Worm (Caenorhabditis elegans): Measurements from ENCODE around the gene glb-7.

Gene glb-7

ce11 chrIV:2083146-2083545 is 39.4 kb upstream of the glb-7 start (continued):
- no peak for TF ChIP-seq nhr-11 (tag; optimal IDR thresholded peaks at IDR 0.05)
- no peak for TF ChIP-seq elt-2 (tag; optimal IDR thresholded peaks at IDR 0.05)
- TF ChIP-seq zag-1 (tag; optimal IDR thresholded peaks at IDR 0.05): no peak
- no peak for TF ChIP-seq aly-2 (tag; optimal IDR thresholded peaks at IDR 0.05)
- no peak for TF ChIP-seq egl-5 (tag; optimal IDR thresholded peaks at IDR 0.05)

DNA sequence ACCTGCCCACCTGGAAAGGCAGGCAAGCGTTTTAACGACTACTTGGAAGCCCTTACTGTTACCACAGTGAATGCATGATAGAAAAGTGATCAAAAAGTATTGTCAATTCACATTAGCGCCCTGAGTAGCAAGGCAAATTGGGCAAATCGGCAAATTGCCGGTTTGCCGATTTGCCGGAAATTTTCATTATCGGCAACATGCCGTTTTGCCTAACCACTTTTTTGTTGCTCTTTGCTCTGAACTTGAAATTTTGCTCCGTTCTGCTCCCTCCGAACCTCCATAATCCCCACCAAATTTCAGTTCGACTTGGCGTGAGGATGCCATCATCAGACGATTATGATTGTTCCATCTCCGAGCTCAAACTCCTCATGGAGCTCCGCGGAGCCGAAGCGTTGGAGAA is 38.9 kb upstream of the glb-7 start, which contains the start of gene mca-2:
Gene mca-2 (plus strand): TSS at position 301 of the 400 bp plus-strand sequence.
- TF ChIP-seq nhr-76 (tag; optimal IDR thresholded peaks at IDR 0.05): no peak
- no peak for TF ChIP-seq nhr-28 (tag; optimal IDR thresholded peaks at IDR 0.05)
- no peak for TF ChIP-seq elt-2 (tag; optimal IDR thresholded peaks at IDR 0.05)
- no peak for TF ChIP-seq nfya-1 (tag; optimal IDR thresholded peaks at IDR 0.05; ENCODE audit: insufficient read depth)
- TF ChIP-seq nhr-11 (tag; optimal IDR thresholded peaks at IDR 0.05): no peak
- no peak for TF ChIP-seq lin-15B (tag; optimal IDR thresholded peaks at IDR 0.05)
- no peak for TF ChIP-seq jun-1 (tag; optimal IDR thresholded peaks at IDR 0.05)
- TF ChIP-seq lin-39 (tag; optimal IDR thresholded peaks at IDR 0.05): no peak
- no peak for TF ChIP-seq aly-2 (tag; optimal IDR thresholded peaks at IDR 0.05)
- TF ChIP-seq lsy-12 (tag; optimal IDR thresholded peaks at IDR 0.05): no peak
- TF ChIP-seq eor-1 (tag; optimal IDR thresholded peaks at IDR 0.05): no peak

ce11 chrIV:2099771-2100170 is 22.8 kb upstream of the glb-7 start, which contains the start of gene C23H5.11:
C23H5.11 (minus strand) TSS chrIV:2099871.
- TF ChIP-seq egl-27 (tag; optimal IDR thresholded peaks at IDR 0.05) (no peak), jun-1 (tag; optimal IDR thresholded peaks at IDR 0.05) (no peak), tbx-2 (tag; optimal IDR thresholded peaks at IDR 0.05) (no peak), ceh-28 (tag; optimal IDR thresholded peaks at IDR 0.05) (no peak)

ce11 chrIV:2102793-2103192 is 19.8 kb upstream of the glb-7 start, which contains the start of gene C23H5.15:
C23H5.15 (minus strand) TSS chrIV:2102893.
- TF ChIP-seq lin-39 (tag; optimal IDR thresholded peaks at IDR 0.05) (no peak), fkh-2 (tag; optimal IDR thresholded peaks at IDR 0.05) (no peak), sea-2 (GFP tag; optimal IDR thresholded peaks at IDR 0.05) (no peak), mml-1 (tag; optimal IDR thresholded peaks at IDR 0.05) (no peak), R02D3.7 (tag; optimal IDR thresholded peaks at IDR 0.05) (no peak), ceh-9 (tag; optimal IDR thresholded peaks at IDR 0.05) (no peak), pqm-1 (tag; optimal IDR thresholded peaks at IDR 0.05) (no peak), snpc-4 (tag; optimal IDR thresholded peaks at IDR 0.05) (no peak), nhr-67 (tag; optimal IDR thresholded peaks at IDR 0.05) (no peak), lin-15B (tag; optimal IDR thresholded peaks at IDR 0.05) (no peak)

ce11 chrIV:2106708-2107107 is 15.9 kb upstream of the glb-7 start:
- no peak for TF ChIP-seq nhr-28 (tag; optimal IDR thresholded peaks at IDR 0.05)
- TF ChIP-seq zag-1 (tag; optimal IDR thresholded peaks at IDR 0.05): no peak
- TF ChIP-seq aly-2 (tag; optimal IDR thresholded peaks at IDR 0.05): no peak

DNA sequence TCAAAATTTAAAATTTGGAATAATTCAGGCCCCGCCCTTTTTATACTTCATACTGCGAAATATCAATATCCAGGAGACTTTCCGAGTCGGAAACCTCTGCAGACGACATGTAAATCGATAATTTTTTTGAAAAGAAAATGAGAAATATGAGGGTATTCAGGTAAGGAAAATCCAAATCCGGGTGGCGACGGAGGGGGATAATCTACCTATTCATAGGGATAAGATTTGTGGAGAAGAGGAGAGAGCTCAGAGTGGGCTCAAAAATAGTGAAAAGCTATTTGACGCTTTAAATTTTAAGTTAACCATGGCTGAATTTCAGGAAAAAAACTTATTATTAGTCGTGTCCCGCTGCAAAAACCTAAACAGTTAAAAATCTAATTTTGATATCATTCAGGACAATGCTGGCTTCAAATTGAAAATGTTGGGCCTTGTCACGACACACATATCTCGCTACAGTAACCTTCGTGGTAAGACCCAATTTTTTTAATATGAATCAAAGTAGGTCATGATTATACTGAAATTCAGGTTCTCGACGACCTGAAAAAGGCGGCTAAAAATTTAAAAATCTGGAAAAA is 11.2 kb upstream of the glb-7 start, which contains the start of gene che-6:
Gene che-6 (minus strand): TSS at position 109 of the 575 bp plus-strand sequence.
- TF ChIP-seq elt-2 (tag; optimal IDR thresholded peaks at IDR 0.05) (peak; percentile 52), lin-39 (tag; optimal IDR thresholded peaks at IDR 0.05) (no peak), nhr-77 (tag; optimal IDR thresholded peaks at IDR 0.05) (no peak), ztf-11 (tag; optimal IDR thresholded peaks at IDR 0.05) (no peak), unc-39 (tag; optimal IDR thresholded peaks at IDR 0.05) (no peak), daf-12 (tag; optimal IDR thresholded peaks at IDR 0.05) (no peak), nhr-11 (tag; optimal IDR thresholded peaks at IDR 0.05) (no peak)

DNA sequence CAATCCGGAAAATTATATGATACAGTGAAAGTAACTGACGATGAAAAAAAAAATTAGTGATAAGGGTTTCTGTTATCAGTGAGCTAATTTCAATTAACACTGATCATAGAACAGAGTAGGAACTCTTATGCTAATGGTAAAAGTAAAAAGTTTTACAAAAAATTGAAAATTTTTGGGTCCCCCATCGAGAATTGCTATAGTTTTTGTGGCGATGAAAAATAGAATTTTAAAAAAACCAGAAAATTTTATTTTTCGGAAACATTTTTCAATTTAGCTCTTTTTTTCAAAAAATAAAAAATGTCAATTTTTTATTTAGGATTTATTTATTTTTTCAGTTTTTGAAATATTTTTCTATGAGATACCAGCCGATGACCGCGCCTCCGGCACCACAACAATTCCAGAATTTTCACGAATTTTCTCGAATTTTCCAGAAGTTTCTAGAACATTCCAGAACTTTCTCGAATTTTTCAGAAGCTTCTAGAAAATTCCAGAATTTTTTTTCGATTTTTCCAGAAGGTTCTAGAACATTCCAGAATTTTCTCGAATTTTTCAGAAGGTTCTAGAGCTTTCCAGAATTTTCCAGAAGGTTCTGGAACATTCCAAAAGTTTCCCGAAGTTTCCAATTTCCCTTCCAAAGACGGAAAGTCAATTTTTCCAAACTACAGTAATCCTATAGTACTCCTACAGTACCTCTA is 9.1 kb upstream of the glb-7 start, which contains the start of gene C23H5.8:
Gene C23H5.8 (minus strand): TSS at position 51 of the 695 bp plus-strand sequence.
- TF ChIP-seq hmg-11 (tag; optimal IDR thresholded peaks at IDR 0.05) (no peak), elt-2 (tag; optimal IDR thresholded peaks at IDR 0.05) (peak; percentile 54), ceh-16 (tag; optimal IDR thresholded peaks at IDR 0.05) (no peak), nhr-43 (tag; optimal IDR thresholded peaks at IDR 0.05; ENCODE audit: poor library complexity, severe bottlenecking) (no peak), nhr-67 (tag; optimal IDR thresholded peaks at IDR 0.05) (no peak), ama-1 (optimal IDR thresholded peaks at IDR 0.05) (no peak), pqm-1 (tag; optimal IDR thresholded peaks at IDR 0.05) (peak; percentile 28), nhr-25 (tag; optimal IDR thresholded peaks at IDR 0.05) (no peak), unc-62 (GFP tag; optimal IDR thresholded peaks at IDR 0.05) (no peak), ztf-11 (tag; optimal IDR thresholded peaks at IDR 0.05) (no peak)

Measured in whole organism, L3 larva.